Fruit fly (Drosophila melanogaster): ENCODE measurements around the gene Eip93F.

Gene Eip93F

dm6 chr3R:21940172-21940571, 8.7 kb upstream of the Eip93F start:
- TF ChIP-seq Snoo (tag; optimal IDR thresholded peaks at IDR 0.05) (no peak), Pif1B (GFP tag; optimal IDR thresholded peaks at IDR 0.05) (no peak), CG8159 (tag; optimal IDR thresholded peaks at IDR 0.05) (peak; percentile 81), CG17806 (tag; optimal IDR thresholded peaks at IDR 0.05) (peak; percentile 51), CG15710 (tag; optimal IDR thresholded peaks at IDR 0.05) (peak; percentile 70), CG34367 (tag; optimal IDR thresholded peaks at IDR 0.05) (peak; percentile 42), EcR (GFP tag; optimal IDR thresholded peaks at IDR 0.05) (no peak), CG10348 (GFP tag; IDR thresholded peaks at IDR 0.05) (no peak), Pif1A (GFP tag; optimal IDR thresholded peaks at IDR 0.05) (no peak), CG9948 (tag; optimal IDR thresholded peaks at IDR 0.05) (peak; percentile 54)

DNA sequence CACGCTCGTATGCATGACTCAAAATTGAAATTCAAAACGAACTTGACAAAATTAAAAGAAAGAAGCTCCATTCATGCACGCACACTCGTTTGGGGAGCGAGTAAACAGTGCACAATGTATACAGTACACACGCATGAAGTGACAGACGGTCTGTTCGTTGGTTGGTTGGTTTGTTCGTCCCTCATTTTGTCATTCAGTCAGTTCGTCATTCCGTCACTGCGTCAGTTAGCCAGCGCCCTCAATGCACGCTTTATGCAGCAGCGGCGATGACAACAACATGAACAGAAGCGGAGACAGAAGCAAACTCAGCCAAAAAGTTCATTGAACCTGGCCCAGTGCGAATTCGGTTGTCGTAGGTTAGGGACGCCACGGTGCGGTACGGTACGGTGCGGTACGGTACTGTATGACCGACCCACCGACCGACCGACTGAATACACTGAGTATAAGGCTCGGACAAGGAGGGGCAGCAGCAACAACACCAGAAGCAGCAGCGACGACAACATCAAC, 8.0 kb upstream of the Eip93F start:
- TF ChIP-seq EcR (GFP tag; optimal IDR thresholded peaks at IDR 0.05) (peak; percentile 97), CG17806 (tag; optimal IDR thresholded peaks at IDR 0.05) (no peak)

dm6 chr3R:21941426-21941924, 7.4 kb upstream of the Eip93F start:
- TF ChIP-seq Pif1A (GFP tag; optimal IDR thresholded peaks at IDR 0.05) (peak; percentile 90), Pif1B (GFP tag; optimal IDR thresholded peaks at IDR 0.05) (peak; percentile 78), CG8159 (tag; optimal IDR thresholded peaks at IDR 0.05) (peak; percentile 99), CG12605 (GFP tag; IDR thresholded peaks at IDR 0.05) (no peak), fd96Ca (GFP tag; IDR thresholded peaks at IDR 0.05) (peak; percentile 51; the same call in 2 of the 3 replicates), CG17806 (tag; optimal IDR thresholded peaks at IDR 0.05) (peak; percentile 95), CG32121 (GFP tag; IDR thresholded peaks at IDR 0.05) (peak; percentile 42; the same call in 1 of the 2 replicates), rn (GFP tag; IDR thresholded peaks at IDR 0.05) (peak; percentile 68), CG8301 (tag; optimal IDR thresholded peaks at IDR 0.05) (peak; percentile 78), CG4496 (GFP tag; IDR thresholded peaks at IDR 0.05) (peak; percentile 73; the same call in 2 of the 3 replicates), Ets98B (GFP tag; IDR thresholded peaks at IDR 0.05) (peak; percentile 67), CG9948 (tag; optimal IDR thresholded peaks at IDR 0.05) (peak; percentile 96), CG13204 (GFP tag; optimal IDR thresholded peaks at IDR 0.05) (peak; percentile 90), EcR (GFP tag; optimal IDR thresholded peaks at IDR 0.05) (peak; percentile 86), CG15710 (tag; optimal IDR thresholded peaks at IDR 0.05) (peak; percentile 99), CG10348 (GFP tag; IDR thresholded peaks at IDR 0.05) (no peak), CG34367 (tag; optimal IDR thresholded peaks at IDR 0.05) (peak; percentile 94), gl (tag; optimal IDR thresholded peaks at IDR 0.05) (peak; percentile 87), Snoo (tag; optimal IDR thresholded peaks at IDR 0.05) (peak; percentile 92), D1 (tag; optimal IDR thresholded peaks at IDR 0.05) (peak; percentile 92), CG14655 (GFP tag; optimal IDR thresholded peaks at IDR 0.05) (peak; percentile 88)

dm6 chr3R:21943982-21944627, 4.8 kb upstream of the Eip93F start:
- TF ChIP-seq Pif1B (GFP tag; optimal IDR thresholded peaks at IDR 0.05) (peak; percentile 27), CG32121 (GFP tag; IDR thresholded peaks at IDR 0.05) (no peak; the same call in 1 of the 2 replicates), CG10348 (GFP tag; IDR thresholded peaks at IDR 0.05) (no peak), CG4496 (GFP tag; IDR thresholded peaks at IDR 0.05) (no peak), Ets98B (GFP tag; IDR thresholded peaks at IDR 0.05) (no peak), EcR (GFP tag; optimal IDR thresholded peaks at IDR 0.05) (peak; percentile 99), Snoo (tag; optimal IDR thresholded peaks at IDR 0.05) (peak; percentile 8), CG34367 (tag; optimal IDR thresholded peaks at IDR 0.05) (no peak), Pif1A (GFP tag; optimal IDR thresholded peaks at IDR 0.05) (no peak), CG17806 (tag; optimal IDR thresholded peaks at IDR 0.05) (no peak), CG15710 (tag; optimal IDR thresholded peaks at IDR 0.05) (peak; percentile 7), CG14655 (GFP tag; optimal IDR thresholded peaks at IDR 0.05) (no peak), D1 (tag; optimal IDR thresholded peaks at IDR 0.05) (no peak), CG8159 (tag; optimal IDR thresholded peaks at IDR 0.05) (no peak), CG8301 (tag; optimal IDR thresholded peaks at IDR 0.05) (no peak), rn (GFP tag; IDR thresholded peaks at IDR 0.05) (no peak), CG12605 (GFP tag; IDR thresholded peaks at IDR 0.05) (no peak), CG9948 (tag; optimal IDR thresholded peaks at IDR 0.05) (no peak), CG13204 (GFP tag; optimal IDR thresholded peaks at IDR 0.05) (peak; percentile 82), fd96Ca (GFP tag; IDR thresholded peaks at IDR 0.05) (no peak), gl (tag; optimal IDR thresholded peaks at IDR 0.05) (peak; percentile 77)

DNA sequence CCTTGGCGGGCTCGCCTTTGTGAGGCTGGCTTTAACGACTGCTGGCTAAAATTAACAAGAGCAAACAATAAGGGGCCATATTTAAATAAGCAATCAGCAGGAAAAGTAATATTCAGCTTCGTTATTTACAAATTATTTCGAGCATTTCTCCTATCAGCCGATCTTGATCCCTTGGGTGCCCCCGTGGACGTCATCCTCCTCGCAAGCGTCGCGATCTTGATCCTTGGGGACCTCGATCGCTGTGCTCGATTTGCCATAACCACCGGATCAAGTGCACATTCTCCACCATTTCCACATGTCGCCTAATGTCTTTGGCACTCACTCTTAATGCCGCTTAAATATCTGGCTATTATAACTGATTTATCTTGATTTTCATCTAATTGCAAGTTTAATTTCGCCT, 4.2 kb upstream of the Eip93F start:
- TF ChIP-seq CG4496 (GFP tag; IDR thresholded peaks at IDR 0.05): no peak
- no peak for TF ChIP-seq CG10348 (GFP tag; IDR thresholded peaks at IDR 0.05)
- TF ChIP-seq CG14655 (GFP tag; optimal IDR thresholded peaks at IDR 0.05): no peak

dm6 chr3R:21945754-21946153, 3.2 kb upstream of the Eip93F start:
- TF ChIP-seq CG32121 (GFP tag; IDR thresholded peaks at IDR 0.05) (no peak), CG15710 (tag; optimal IDR thresholded peaks at IDR 0.05) (no peak), CG12605 (GFP tag; IDR thresholded peaks at IDR 0.05) (no peak), Pif1A (GFP tag; optimal IDR thresholded peaks at IDR 0.05) (no peak), CG10348 (GFP tag; IDR thresholded peaks at IDR 0.05) (no peak), CG34367 (tag; optimal IDR thresholded peaks at IDR 0.05) (no peak), CG4496 (GFP tag; IDR thresholded peaks at IDR 0.05) (no peak), CG14655 (GFP tag; optimal IDR thresholded peaks at IDR 0.05) (no peak), CG9948 (tag; optimal IDR thresholded peaks at IDR 0.05) (no peak), Ets98B (GFP tag; IDR thresholded peaks at IDR 0.05) (no peak), Pif1B (GFP tag; optimal IDR thresholded peaks at IDR 0.05) (no peak), D1 (tag; optimal IDR thresholded peaks at IDR 0.05) (no peak), gl (tag; optimal IDR thresholded peaks at IDR 0.05) (peak; percentile 5), CG8301 (tag; optimal IDR thresholded peaks at IDR 0.05) (no peak), fd96Ca (GFP tag; IDR thresholded peaks at IDR 0.05) (no peak), CG8159 (tag; optimal IDR thresholded peaks at IDR 0.05) (peak; percentile 7), CG17806 (tag; optimal IDR thresholded peaks at IDR 0.05) (no peak), rn (GFP tag; IDR thresholded peaks at IDR 0.05) (no peak), EcR (GFP tag; optimal IDR thresholded peaks at IDR 0.05) (peak; percentile 50), Snoo (tag; optimal IDR thresholded peaks at IDR 0.05) (no peak), CG13204 (GFP tag; optimal IDR thresholded peaks at IDR 0.05) (peak; percentile 58)

All from whole organism, pupa.